Worm (Caenorhabditis elegans) whole organism, young adult: ENCODE data around the gene fbxb-5.

Experiments used
- F10E7.11 ChIP-seq: sonication (generic microtip); optimal IDR thresholded peaks from 2 replicates; lab custom pipeline; 2017; ENCODE audit warnings: mild to moderate bottlenecking, missing genetic modification characterization, moderate library complexity, missing compliant biosample characterization
- F37B4.10 ChIP-seq: fragments of 200-800 bp; sonication (Bioruptor generic); IDR thresholded peaks from 2 replicates; pipeline ENCODE4 v1.3.6; 2022; ENCODE audit warnings: missing genetic modification characterization, missing compliant biosample characterization
- F55B11.4 ChIP-seq: sonication (generic microtip); optimal IDR thresholded peaks from 2 replicates; lab custom pipeline; 2016; ENCODE audit warnings: missing compliant biosample characterization, missing genetic modification characterization, borderline replicate concordance; ENCODE audit not compliant: insufficient read depth
- F57A8.1 ChIP-seq: fragments of 200-800 bp; sonication (Bioruptor generic); optimal IDR thresholded peaks from 2 replicates; lab custom pipeline; 2018; ENCODE audit warnings: mild to moderate bottlenecking, missing genetic modification characterization, moderate library complexity, missing compliant biosample characterization
- F57C9.4 ChIP-seq: sonication (generic microtip); optimal IDR thresholded peaks from 2 replicates; lab custom pipeline; 2017; ENCODE audit warnings: mild to moderate bottlenecking, missing genetic modification characterization, missing compliant biosample characterization
- K11D2.4 ChIP-seq: fragments of 200-800 bp; sonication (Bioruptor generic); IDR thresholded peaks from 2 replicates; pipeline ENCODE4 v1.3.6; 2022; ENCODE audit warnings: missing genetic modification reagents, missing genetic modification characterization, missing compliant biosample characterization
- Y53F4B.3 ChIP-seq: fragments of 200-800 bp; sonication (Bioruptor generic); IDR thresholded peaks from 2 replicates; pipeline ENCODE4 v1.3.6; 2022; ENCODE audit warnings: missing genetic modification reagents, missing genetic modification characterization, missing compliant biosample characterization
- Y53G8AR.9 ChIP-seq: fragments of 200-800 bp; sonication (Bioruptor generic); conservative IDR thresholded peaks from 2 replicates; pipeline ENCODE4 v1.3.6; 2022; ENCODE audit warnings: missing genetic modification reagents, missing genetic modification characterization, missing compliant biosample characterization
- Y79H2A.3 ChIP-seq: fragments of 200-800 bp; sonication (Bioruptor generic); conservative IDR thresholded peaks from 2 replicates; pipeline ENCODE4 v1.3.6; 2022; ENCODE audit warnings: missing genetic modification reagents, missing genetic modification characterization, missing compliant biosample characterization
- ZK185.1 ChIP-seq: sonication (generic microtip); optimal IDR thresholded peaks from 2 replicates; lab custom pipeline; 2016; ENCODE audit warnings: mild to moderate bottlenecking, missing genetic modification characterization, missing compliant biosample characterization; ENCODE audit not compliant: poor library complexity, severe bottlenecking
- akir-1 ChIP-seq: fragments of 200-800 bp; sonication (Bioruptor generic); optimal IDR thresholded peaks from 2 replicates; lab custom pipeline; 2018; ENCODE audit warnings: mild to moderate bottlenecking, missing genetic modification characterization, moderate library complexity, missing compliant biosample characterization
- attf-6 ChIP-seq: fragments of 200-800 bp; sonication (Bioruptor generic); IDR thresholded peaks from 2 replicates; pipeline ENCODE4 v1.3.6; 2022; ENCODE audit warnings: missing genetic modification reagents, missing genetic modification characterization, missing compliant biosample characterization
- bed-1 ChIP-seq: fragments of 200-800 bp; sonication (Bioruptor generic); IDR thresholded peaks from 2 replicates; pipeline ENCODE4 v1.3.6; 2022; ENCODE audit warnings: missing genetic modification reagents, missing genetic modification characterization, missing compliant biosample characterization
- bed-2 ChIP-seq: fragments of 200-800 bp; sonication (Bioruptor generic); IDR thresholded peaks from 2 replicates; pipeline ENCODE4 v1.3.6; 2022; ENCODE audit warnings: missing genetic modification reagents, missing genetic modification characterization, missing compliant biosample characterization
- ccch-3 ChIP-seq: fragments of 200-800 bp; sonication (Bioruptor generic); optimal IDR thresholded peaks from 2 replicates; lab custom pipeline; 2018; ENCODE audit warnings: mild to moderate bottlenecking, missing genetic modification characterization, missing compliant biosample characterization
- cebp-1 ChIP-seq, 2 experiments: fragments of 200-800 bp in 1 of 2; sonication (Bioruptor generic) in 1 of 2; sonication (generic microtip) in 1 of 2; IDR thresholded peaks in 1 of 2; optimal IDR thresholded peaks in 1 of 2; 2 replicates each; pipeline versions ENCODE4 v1.3.6 to Lab custom; 2017 to 2022; ENCODE audit warnings: missing compliant biosample characterization in 2 of 2, missing genetic modification characterization in 2 of 2, mild to moderate bottlenecking in 1 of 2, missing genetic modification reagents in 1 of 2, moderate library complexity in 1 of 2
- cebp-2 ChIP-seq: fragments of 200-800 bp; sonication (Bioruptor generic); IDR thresholded peaks from 2 replicates; pipeline ENCODE4 v1.3.6; 2022; ENCODE audit warnings: missing genetic modification characterization, missing compliant biosample characterization
- ceh-100 ChIP-seq: fragments of 200-800 bp; sonication (Bioruptor generic); IDR thresholded peaks from 2 replicates; pipeline ENCODE4 v1.3.6; 2022; ENCODE audit warnings: missing genetic modification reagents, missing genetic modification characterization, missing compliant biosample characterization
- ceh-27 ChIP-seq: fragments of 200-800 bp; sonication (Bioruptor generic); optimal IDR thresholded peaks from 2 replicates; lab custom pipeline; 2018; ENCODE audit warnings: mild to moderate bottlenecking, missing genetic modification characterization, moderate library complexity, missing compliant biosample characterization
- ceh-58 ChIP-seq: fragments of 200-800 bp; sonication (Bioruptor generic); IDR thresholded peaks from 2 replicates; pipeline ENCODE4 v1.3.6; 2022; ENCODE audit warnings: missing genetic modification characterization, missing compliant biosample characterization
- ceh-91 ChIP-seq: fragments of 200-800 bp; sonication (Bioruptor generic); IDR thresholded peaks from 2 replicates; pipeline ENCODE4 v1.3.6; 2022; ENCODE audit warnings: missing genetic modification reagents, missing genetic modification characterization, missing compliant biosample characterization
- chd-7 ChIP-seq: sonication (generic microtip); optimal IDR thresholded peaks from 2 replicates; lab custom pipeline; 2016; ENCODE audit warnings: mild to moderate bottlenecking, missing genetic modification characterization, moderate library complexity, missing compliant biosample characterization
- fkh-3 ChIP-seq: sonication (generic microtip); optimal IDR thresholded peaks from 2 replicates; lab custom pipeline; 2016; ENCODE audit warnings: mild to moderate bottlenecking, missing genetic modification characterization, missing compliant biosample characterization
- hlh-12 ChIP-seq: sonication (generic microtip); optimal IDR thresholded peaks from 2 replicates; lab custom pipeline; 2016; ENCODE audit warnings: missing genetic modification characterization, missing compliant biosample characterization
- hmg-20 ChIP-seq: fragments of 200-800 bp; sonication (Bioruptor generic); IDR thresholded peaks from 2 replicates; pipeline ENCODE4 v1.3.6; 2022; ENCODE audit warnings: missing genetic modification reagents, missing genetic modification characterization, missing compliant biosample characterization
- lin-26 ChIP-seq: fragments of 200-800 bp; sonication (Bioruptor generic); IDR thresholded peaks from 2 replicates; pipeline ENCODE4 v1.3.6; 2022; ENCODE audit warnings: missing genetic modification reagents, missing genetic modification characterization, missing compliant biosample characterization
- lin-54 ChIP-seq: fragments of 200-800 bp; sonication (Bioruptor generic); optimal IDR thresholded peaks from 2 replicates; lab custom pipeline; 2018; ENCODE audit warnings: mild to moderate bottlenecking, missing genetic modification characterization, missing compliant biosample characterization
- lsl-1 ChIP-seq: fragments of 200-800 bp; sonication (Bioruptor generic); optimal IDR thresholded peaks from 2 replicates; lab custom pipeline; 2018; ENCODE audit warnings: mild to moderate bottlenecking, missing genetic modification characterization, moderate library complexity, missing compliant biosample characterization
- lsy-27 ChIP-seq: sonication (generic microtip); optimal IDR thresholded peaks from 2 replicates; lab custom pipeline; 2017; ENCODE audit warnings: missing genetic modification characterization, mild to moderate bottlenecking, missing compliant biosample characterization, antibody characterized with exemption, missing genotype, borderline replicate concordance; ENCODE audit not compliant: insufficient read depth
- madf-8 ChIP-seq: fragments of 200-800 bp; sonication (Bioruptor generic); conservative IDR thresholded peaks from 2 replicates; pipeline ENCODE4 v1.3.6; 2022; ENCODE audit warnings: missing genetic modification reagents, missing genetic modification characterization, missing compliant biosample characterization
- mcd-1 ChIP-seq: fragments of 200-800 bp; sonication (Bioruptor generic); IDR thresholded peaks from 2 replicates; pipeline ENCODE4 v1.3.6; 2022; ENCODE audit warnings: missing genetic modification reagents, missing genetic modification characterization, missing compliant biosample characterization
- nfyb-1 ChIP-seq: fragments of 200-800 bp; sonication (Bioruptor generic); IDR thresholded peaks from 2 replicates; pipeline ENCODE4 v1.3.6; 2022; ENCODE audit warnings: missing genetic modification reagents, missing genetic modification characterization, missing compliant biosample characterization
- nhr-80 ChIP-seq: sonication (generic microtip); optimal IDR thresholded peaks from 2 replicates; lab custom pipeline; 2016; ENCODE audit warnings: missing genetic modification characterization, missing compliant biosample characterization
- repo-1 ChIP-seq: sonication (generic microtip); optimal IDR thresholded peaks from 2 replicates; lab custom pipeline; 2017; ENCODE audit warnings: mild to moderate bottlenecking, missing genetic modification characterization, missing compliant biosample characterization
- snpc-3.4 ChIP-seq: sonication (generic microtip); optimal IDR thresholded peaks from 2 replicates; lab custom pipeline; 2017; ENCODE audit warnings: missing genetic modification characterization, mild to moderate bottlenecking, missing compliant biosample characterization, antibody characterized with exemption, moderate library complexity, missing genotype, missing genetic modification reagents
- unc-130 ChIP-seq: sonication (generic microtip); optimal IDR thresholded peaks from 2 replicates; lab custom pipeline; 2016; ENCODE audit warnings: missing genetic modification reagents, missing genetic modification characterization, missing compliant biosample characterization
- unc-62 ChIP-seq: fragments of 150-350 bp; optimal IDR thresholded peaks from 2 replicates; lab custom pipeline; 2014; ENCODE audit warnings: missing biosample characterization, missing genetic modification reagents, missing genetic modification characterization
- ztf-18 ChIP-seq: sonication (generic microtip); optimal IDR thresholded peaks from 2 replicates; lab custom pipeline; 2016; ENCODE audit warnings: missing genotype, mild to moderate bottlenecking, missing genetic modification characterization, missing compliant biosample characterization
- ztf-28 ChIP-seq: fragments of 200-800 bp; sonication (Bioruptor generic); IDR thresholded peaks from 2 replicates; pipeline ENCODE4 v1.3.6; 2022; ENCODE audit warnings: missing genetic modification reagents, missing genetic modification characterization, missing compliant biosample characterization
- ztf-3 ChIP-seq: fragments of 200-800 bp; sonication (Bioruptor generic); optimal IDR thresholded peaks from 2 replicates; lab custom pipeline; 2018; ENCODE audit warnings: mild to moderate bottlenecking, missing genetic modification characterization, missing compliant biosample characterization

The fbxb-5 gene

DNA sequence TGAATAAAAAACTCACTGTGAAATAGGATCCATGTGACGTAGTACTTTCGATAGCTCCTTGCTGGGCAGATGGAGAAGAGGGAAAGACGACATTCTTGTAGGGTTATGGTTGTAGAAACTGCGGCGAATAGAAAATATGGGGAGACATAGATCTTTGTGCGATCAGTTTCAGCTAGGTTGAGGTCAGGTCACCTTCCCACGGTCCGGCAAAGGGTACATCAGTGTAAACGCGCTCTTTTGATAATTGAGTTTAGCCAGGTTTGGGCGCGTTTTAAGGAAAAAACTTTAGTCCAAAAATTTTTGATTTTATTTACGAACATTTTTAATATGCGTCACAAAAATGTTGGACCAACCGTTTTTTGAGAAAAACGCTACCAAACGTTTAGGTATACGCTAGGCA, 33.8 kb upstream of the fbxb-5 start, which contains the start of gene F36H5.17:
F36H5.17 (minus strand) TSS at position 101 of the 400 bp plus-strand sequence.
- no peak for TF ChIP-seq F37B4.10 (GFP tag; lab: Robert Waterston, UW)
- TF ChIP-seq ztf-3 (GFP tag; lab: Kevin White, UChicago), result no peak
- TF ChIP-seq Y53G8AR.9, result no peak
- no peak for TF ChIP-seq unc-62 (GFP tag; lab: Kevin White, UChicago)
- TF ChIP-seq madf-8 (GFP tag; lab: Robert Waterston, UW), result no peak
- no peak for TF ChIP-seq cebp-1 (GFP tag; IDR thresholded peaks at IDR 0.05; lab: Robert Waterston, UW)
- TF ChIP-seq cebp-1 (tag; optimal IDR thresholded peaks at IDR 0.05; lab: Kevin White, UChicago), result no peak
- no peak for TF ChIP-seq lin-26 (GFP tag; lab: Robert Waterston, UW)
- TF ChIP-seq cebp-2 (GFP tag; lab: Robert Waterston, UW), result no peak
- TF ChIP-seq hmg-20, result no peak
- TF ChIP-seq, all 124 proteins: peak for 0

ce11 chrII:1752990-1753389, 30.7 kb upstream of the fbxb-5 start, which contains the start of gene F36H5.9:
Gene F36H5.9 (minus strand): TSS chrII:1753090.
- TF ChIP-seq fkh-3 (tag; lab: Kevin White, UChicago) (no peak), ceh-91 (GFP tag; lab: Robert Waterston, UW) (no peak), hlh-12 (tag; lab: Kevin White, UChicago) (no peak), attf-6 (GFP tag; lab: Robert Waterston, UW) (no peak)

- TF ChIP-seq lsy-27 (tag; lab: Kevin White, UChicago) (no peak), ztf-18 (no peak), repo-1 (no peak), nhr-80 (tag; lab: Kevin White, UChicago) (no peak), Y79H2A.3 (no peak), bed-2 (no peak), bed-1 (GFP tag; lab: Robert Waterston, UW) (no peak), lin-26 (GFP tag; lab: Robert Waterston, UW) (no peak), F10E7.11 (tag; lab: Kevin White, UChicago) (no peak), unc-130 (no peak), nfyb-1 (GFP tag; lab: Robert Waterston, UW) (no peak), ceh-27 (GFP tag; lab: Kevin White, UChicago) (no peak), chd-7 (tag; lab: Kevin White, UChicago) (no peak), Y53F4B.3 (GFP tag; lab: Robert Waterston, UW) (no peak), lin-54 (GFP tag; lab: Kevin White, UChicago) (no peak), akir-1 (GFP tag; lab: Kevin White, UChicago) (no peak), ceh-100 (GFP tag; lab: Robert Waterston, UW) (no peak)
These were observed 28.1 kb upstream of the fbxb-5 start, which contains the start of the genes F36H5.13 and F36H5.8 for ce11 chrII:1750413-1750812. Gene F36H5.13 (minus strand): TSS chrII:1750513. Gene F36H5.8 (minus strand): TSS chrII:1750686.

DNA sequence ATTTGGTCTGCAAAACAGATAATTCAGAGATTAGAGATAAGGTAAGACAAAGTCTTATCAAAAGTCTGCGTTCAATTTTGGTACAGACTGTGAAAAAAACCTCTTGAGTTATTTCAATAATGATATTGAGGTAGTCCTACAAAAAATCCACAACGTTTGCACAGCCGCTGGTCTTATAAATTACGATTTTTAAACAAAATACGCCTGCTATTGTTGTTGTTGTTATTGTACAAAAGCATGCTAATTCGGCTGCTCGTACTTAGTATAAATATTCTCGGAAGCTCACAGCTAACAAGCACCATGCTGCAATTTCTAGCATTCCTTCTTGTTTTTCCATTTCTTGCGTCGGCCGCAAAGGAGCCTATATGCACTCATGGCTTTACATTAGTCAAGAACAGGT, 21.9 kb upstream of the fbxb-5 start, which contains the start of gene clec-19:
clec-19 (plus strand) TSS at position 301 of the 400 bp plus-strand sequence.
- TF ChIP-seq lsl-1 (GFP tag; lab: Kevin White, UChicago), result no peak

DNA sequence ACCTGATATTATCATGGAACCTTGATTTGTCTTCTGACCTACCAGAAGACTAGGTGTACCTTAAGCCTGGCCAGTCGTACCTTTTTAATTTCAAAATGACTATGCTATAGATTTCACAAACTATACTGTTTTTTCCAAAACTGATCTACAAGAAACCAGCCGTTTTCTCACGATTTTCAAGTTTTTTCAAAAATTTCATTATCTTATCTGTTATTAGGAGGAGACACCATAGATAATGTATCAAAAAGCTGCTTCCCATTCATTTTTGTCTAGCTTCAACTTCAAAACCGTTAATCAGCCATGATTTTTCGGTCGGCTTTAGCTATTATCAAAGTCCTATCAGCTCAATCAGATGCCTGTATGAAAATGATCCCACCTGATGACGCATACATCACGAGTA, 20.2 kb upstream of the fbxb-5 start, which contains the start of gene F36H5.12:
F36H5.12 (plus strand) TSS at position 301 of the 400 bp plus-strand sequence.
- TF ChIP-seq F37B4.10 (GFP tag; lab: Robert Waterston, UW) (no peak), ztf-28 (no peak), mcd-1 (GFP tag; lab: Robert Waterston, UW) (no peak), F55B11.4 (tag; lab: Kevin White, UChicago) (no peak), ccch-3 (GFP tag; lab: Kevin White, UChicago) (no peak), snpc-3.4 (no peak), ceh-58 (GFP tag; lab: Robert Waterston, UW) (no peak), K11D2.4 (no peak), F57A8.1 (no peak), ZK185.1 (tag; lab: Kevin White, UChicago) (no peak), F57C9.4 (tag; lab: Kevin White, UChicago) (no peak)
